Worm (Caenorhabditis elegans) whole organism, late embryonic: ENCODE results near the gene mog-2.

ENCODE experiments used
- C38D4.7 ChIP-seq: fragments of 200-800 bp; sonication (Bioruptor generic); optimal IDR thresholded peaks from 2 replicates; lab custom pipeline; 2018; ENCODE audit warnings: mild to moderate bottlenecking, missing genetic modification characterization, moderate library complexity, missing compliant biosample characterization
- ama-1 ChIP-seq: fragments of 150-350 bp; optimal IDR thresholded peaks from 2 replicates; lab custom pipeline; 2014
- ceh-2 ChIP-seq: sonication (generic microtip); optimal IDR thresholded peaks from 2 replicates; lab custom pipeline; 2016; ENCODE audit warnings: missing genotype, missing genetic modification characterization, missing compliant biosample characterization
- ceh-34 ChIP-seq: sonication (generic microtip); optimal IDR thresholded peaks from 2 replicates; lab custom pipeline; 2016; ENCODE audit warnings: mild to moderate bottlenecking, missing genetic modification characterization, missing compliant biosample characterization
- elt-2 ChIP-seq: sonication (generic microtip); optimal IDR thresholded peaks from 2 replicates; lab custom pipeline; 2016; ENCODE audit warnings: missing genetic modification reagents, missing genetic modification characterization, missing compliant biosample characterization
- elt-4 ChIP-seq: sonication (generic microtip); optimal IDR thresholded peaks from 2 replicates; lab custom pipeline; 2016; ENCODE audit warnings: missing genetic modification characterization, missing compliant biosample characterization
- hlh-30 ChIP-seq: sonication (generic microtip); optimal IDR thresholded peaks from 2 replicates; lab custom pipeline; 2017; ENCODE audit warnings: antibody characterized with exemption, missing genetic modification characterization, missing compliant biosample characterization; ENCODE audit not compliant: insufficient read depth
- lin-11 ChIP-seq: fragments of 200-800 bp; sonication (Bioruptor generic); optimal IDR thresholded peaks from 2 replicates; lab custom pipeline; 2018; ENCODE audit warnings: mild to moderate bottlenecking, missing genetic modification characterization, missing compliant biosample characterization
- nhr-11 ChIP-seq: fragments of 150-350 bp; optimal IDR thresholded peaks from 2 replicates; lab custom pipeline; 2014; ENCODE audit warnings: missing biosample characterization, missing genetic modification characterization
- nhr-232 ChIP-seq: sonication (generic microtip); optimal IDR thresholded peaks from 2 replicates; lab custom pipeline; 2016; ENCODE audit warnings: missing genetic modification characterization, missing compliant biosample characterization
- pqm-1 ChIP-seq: sonication (generic microtip); optimal IDR thresholded peaks from 2 replicates; lab custom pipeline; 2016; ENCODE audit warnings: missing genetic modification characterization, missing compliant biosample characterization
- sox-2 ChIP-seq: fragments of 200-800 bp; sonication (Bioruptor generic); IDR thresholded peaks from 2 replicates; pipeline ENCODE4 v1.3.6; 2022; ENCODE audit warnings: missing genetic modification reagents, missing genetic modification characterization, missing compliant biosample characterization
- tbx-7 ChIP-seq: sonication (generic microtip); optimal IDR thresholded peaks from 2 replicates; lab custom pipeline; 2016; ENCODE audit warnings: missing genotype, missing genetic modification characterization, missing compliant biosample characterization
- unc-86 ChIP-seq: sonication (generic microtip); optimal IDR thresholded peaks from 2 replicates; lab custom pipeline; 2016; ENCODE audit warnings: missing genetic modification characterization, missing compliant biosample characterization

ce11 chrII:4291799-4292198, 32.4 kb upstream of the mog-2 start:
- TF ChIP-seq C38D4.7 (GFP tag; lab: Kevin White, UChicago) (no peak), elt-4 (no peak), sox-2 (GFP tag; lab: Robert Waterston, UW) (no peak), hlh-30 (tag; lab: Kevin White, UChicago) (no peak), ceh-34 (no peak), lin-11 (tag; lab: Kevin White, UChicago) (no peak), ceh-2 (no peak), elt-2 (tag; lab: Kevin White, UChicago) (no peak), pqm-1 (no peak), tbx-7 (tag; lab: Kevin White, UChicago) (no peak), unc-86 (tag; lab: Kevin White, UChicago) (no peak), nhr-11 (tag; lab: Kevin White, UChicago) (no peak), nhr-232 (tag; lab: Kevin White, UChicago) (no peak), ama-1 (no peak)
